Comparison of ENCODE assay signal across 1 fruit fly cellular context in the genomic region with DNA sequence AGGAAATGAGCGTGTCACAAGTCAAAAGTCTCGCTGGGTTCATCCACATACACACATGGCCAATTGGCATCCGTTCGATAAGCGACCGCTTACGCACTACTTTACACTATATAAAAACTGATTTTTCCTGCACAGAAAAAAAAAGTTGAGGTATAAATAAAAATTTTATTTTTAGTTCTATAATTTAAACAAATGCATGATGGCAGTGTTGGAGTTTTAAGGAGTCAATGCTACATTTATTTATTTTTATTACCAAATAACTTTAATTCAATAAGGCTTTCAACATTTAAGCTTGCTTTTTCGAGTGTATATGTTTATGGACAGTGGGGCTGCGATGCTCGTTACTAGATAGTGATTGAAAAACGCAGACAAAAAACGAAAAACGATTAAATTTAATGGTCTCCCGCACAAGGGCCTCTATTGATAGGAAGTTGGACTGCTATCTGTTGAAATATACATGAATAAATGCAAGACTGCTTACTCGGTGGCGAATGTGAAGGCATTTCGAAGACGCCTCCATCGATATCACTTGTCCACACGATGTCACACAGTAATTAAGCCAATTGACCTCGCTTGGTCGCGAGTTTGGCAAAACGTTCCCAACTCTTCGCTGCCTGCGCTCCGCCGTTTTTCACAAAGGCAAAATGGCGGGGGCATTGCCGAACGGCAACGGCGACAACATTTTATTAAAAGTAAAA.
A peak's percentile ranks its signal among the peaks of the same experiment; 100 is the strongest.
TF ChIP-seq lines count a peak whose summit lies in the region.

No protein-coding gene starts in this region.

TF ChIP-seq in whole organism, embryonic, 481 proteins besides CTCF, POLR2A, EP300 and RAD21 (continued from another document and continues in another):
- TF ChIP-seq CG1647 (GFP tag; optimal IDR thresholded peaks at IDR 0.05; lab: Kevin White, UChicago), result no peak
- TF ChIP-seq Dbx (GFP tag; IDR thresholded peaks at IDR 0.05; lab: Robert Waterston, UW), result 0 out of 3 replicates have a peak, but pooled peaks have one; percentile 18
- no peak for TF ChIP-seq CG4854 (GFP tag; optimal IDR thresholded peaks at IDR 0.05; lab: Kevin White, UChicago)
- peak; percentile 63 for TF ChIP-seq zf30C (GFP tag; optimal IDR thresholded peaks at IDR 0.05; lab: Kevin White, UChicago)
- TF ChIP-seq MBD-R2 (GFP tag; IDR thresholded peaks at IDR 0.05; lab: Robert Waterston, UW), result peak; percentile 39; the same call in 1 of the 2 replicates
- peak; percentile 65 for TF ChIP-seq Awh (GFP tag; IDR thresholded peaks at IDR 0.05; lab: Robert Waterston, UW)
- peak; percentile 80 for TF ChIP-seq Sox100B (GFP tag; optimal IDR thresholded peaks at IDR 0.05; lab: Kevin White, UChicago)
- no peak for TF ChIP-seq Nf-YA (GFP tag; IDR thresholded peaks at IDR 0.05; lab: Robert Waterston, UW)
- no peak for TF ChIP-seq CG12236 (GFP tag; optimal IDR thresholded peaks at IDR 0.05; lab: Kevin White, UChicago)
- TF ChIP-seq CG16815 (GFP tag; optimal IDR thresholded peaks at IDR 0.05; lab: Kevin White, UChicago), result peak; percentile 41
- TF ChIP-seq CG10267 (tag; optimal IDR thresholded peaks at IDR 0.05; lab: Kevin White, UChicago), result peak; percentile 83
- TF ChIP-seq pum (GFP tag; optimal IDR thresholded peaks at IDR 0.05; lab: Kevin White, UChicago), result peak; percentile 47
- peak; percentile 65; the same call in 1 of the 2 replicates for TF ChIP-seq CG32767 (GFP tag; IDR thresholded peaks at IDR 0.05; lab: Robert Waterston, UW)
- TF ChIP-seq croc (GFP tag; conservative IDR thresholded peaks at IDR 0.05; lab: Robert Waterston, UW), result peak; percentile 38; the same call in 2 of the 3 replicates
- peak; percentile 86 for TF ChIP-seq CG18262 (tag; optimal IDR thresholded peaks at IDR 0.05; lab: Kevin White, UChicago)
- TF ChIP-seq CG2678 (tag; optimal IDR thresholded peaks at IDR 0.05; lab: Kevin White, UChicago), result peak; percentile 87
- peak; percentile 68; the same call in 1 of the 3 replicates for TF ChIP-seq ase (GFP tag; IDR thresholded peaks at IDR 0.05; lab: Robert Waterston, UW)
- no peak for TF ChIP-seq luna (GFP tag; optimal IDR thresholded peaks at IDR 0.05; lab: Kevin White, UChicago)
- peak; percentile 80 for TF ChIP-seq Ssrp (tag; optimal IDR thresholded peaks at IDR 0.05; lab: Kevin White, UChicago)
- peak; percentile 63 for TF ChIP-seq Dek (tag; optimal IDR thresholded peaks at IDR 0.05; lab: Kevin White, UChicago)
- peak; percentile 48 for TF ChIP-seq tio (GFP tag; optimal IDR thresholded peaks at IDR 0.05; lab: Kevin White, UChicago)
- TF ChIP-seq CG13296 (GFP tag; optimal IDR thresholded peaks at IDR 0.05; lab: Kevin White, UChicago), result peak; percentile 71
- TF ChIP-seq CG6854 (GFP tag; optimal IDR thresholded peaks at IDR 0.05; lab: Kevin White, UChicago), result peak; percentile 30
- peak; percentile 66 for TF ChIP-seq Six4 (GFP tag; optimal IDR thresholded peaks at IDR 0.05; lab: Kevin White, UChicago)
- no peak for TF ChIP-seq Mad (GFP tag; optimal IDR thresholded peaks at IDR 0.05; lab: Kevin White, UChicago)
- TF ChIP-seq knrl (GFP tag; IDR thresholded peaks at IDR 0.05; lab: Robert Waterston, UW; ENCODE audit: partially characterized antibody), result no peak
- peak in 1 of 2 experiments; percentile 84 for TF ChIP-seq Hr51 (GFP tag; optimal IDR thresholded peaks at IDR 0.05; lab: Kevin White, UChicago)
- peak; percentile 51 for TF ChIP-seq CG11723 (GFP tag; optimal IDR thresholded peaks at IDR 0.05; lab: Kevin White, UChicago)
- TF ChIP-seq Chrac-16 (GFP tag; optimal IDR thresholded peaks at IDR 0.05; lab: Kevin White, UChicago), result peak; percentile 47
- TF ChIP-seq chm (GFP tag; IDR thresholded peaks at IDR 0.05; lab: Robert Waterston, UW), result peak; percentile 65; the same call in 1 of the 2 replicates
- TF ChIP-seq en (GFP tag; optimal IDR thresholded peaks at IDR 0.05; lab: Kevin White, UChicago), result peak; percentile 38
- TF ChIP-seq CG14441 (GFP tag; IDR thresholded peaks at IDR 0.05; lab: Robert Waterston, UW), result peak; percentile 76
- peak in 1 of 2 experiments; percentile 74 for TF ChIP-seq Hr78 (GFP tag; optimal IDR thresholded peaks at IDR 0.05; lab: Kevin White, UChicago)
- TF ChIP-seq eve (GFP tag; optimal IDR thresholded peaks at IDR 0.05; lab: Kevin White, UChicago), result peak in 1 of 2 experiments; percentile 88
- no peak for TF ChIP-seq kni (GFP tag; optimal IDR thresholded peaks at IDR 0.05; lab: Kevin White, UChicago)
- no peak for TF ChIP-seq CG13287 (GFP tag; IDR thresholded peaks at IDR 0.05; lab: Robert Waterston, UW; ENCODE audit: partially characterized antibody)
- TF ChIP-seq CG3726 (GFP tag; IDR thresholded peaks at IDR 0.05; lab: Robert Waterston, UW), result no peak; the same call in 2 of the 3 replicates
- peak; percentile 42 for TF ChIP-seq fd102C (GFP tag; optimal IDR thresholded peaks at IDR 0.05; lab: Kevin White, UChicago)
- no peak for TF ChIP-seq toy (GFP tag; IDR thresholded peaks at IDR 0.05; lab: Robert Waterston, UW)
- peak; percentile 74 for TF ChIP-seq nerfin-1 (tag; optimal IDR thresholded peaks at IDR 0.05; lab: Kevin White, UChicago)
- peak; percentile 65 for TF ChIP-seq sqz (GFP tag; optimal IDR thresholded peaks at IDR 0.05; lab: Kevin White, UChicago)
- TF ChIP-seq CG1792 (GFP tag; optimal IDR thresholded peaks at IDR 0.05; lab: Kevin White, UChicago), result peak; percentile 62
- TF ChIP-seq CG10654 (GFP tag; optimal IDR thresholded peaks at IDR 0.05; lab: Kevin White, UChicago), result peak; percentile 63
- TF ChIP-seq corto (GFP tag; optimal IDR thresholded peaks at IDR 0.05; lab: Kevin White, UChicago), result no peak
- TF ChIP-seq maf-S (GFP tag; optimal IDR thresholded peaks at IDR 0.05; lab: Kevin White, UChicago), result peak; percentile 23
- peak; percentile 84 for TF ChIP-seq nmo (GFP tag; optimal IDR thresholded peaks at IDR 0.05; lab: Kevin White, UChicago)
- TF ChIP-seq pho (GFP tag; optimal IDR thresholded peaks at IDR 0.05; lab: Kevin White, UChicago), result no peak
- no peak for TF ChIP-seq HLH4C (GFP tag; IDR thresholded peaks at IDR 0.05; lab: Robert Waterston, UW; ENCODE audit: partially characterized antibody)
- peak; percentile 57; the same call in 1 of the 3 replicates for TF ChIP-seq CG34422 (GFP tag; IDR thresholded peaks at IDR 0.05; lab: Robert Waterston, UW)
- TF ChIP-seq ara (GFP tag; IDR thresholded peaks at IDR 0.05; lab: Robert Waterston, UW), result peak; percentile 68; the same call in 1 of the 2 replicates
- TF ChIP-seq Ets97D (GFP tag; optimal IDR thresholded peaks at IDR 0.05; lab: Kevin White, UChicago), result no peak
- TF ChIP-seq CG2712 (tag; optimal IDR thresholded peaks at IDR 0.05; lab: Kevin White, UChicago), result peak; percentile 88
- no peak for TF ChIP-seq ftz-f1 (GFP tag; optimal IDR thresholded peaks at IDR 0.05; lab: Kevin White, UChicago)
- peak; percentile 60 for TF ChIP-seq CG1602 (GFP tag; optimal IDR thresholded peaks at IDR 0.05; lab: Kevin White, UChicago)
- TF ChIP-seq CG7928 (GFP tag; optimal IDR thresholded peaks at IDR 0.05; lab: Kevin White, UChicago), result no peak
- TF ChIP-seq scrt (GFP tag; optimal IDR thresholded peaks at IDR 0.05; lab: Kevin White, UChicago), result peak; percentile 60
- TF ChIP-seq CG10431 (GFP tag; optimal IDR thresholded peaks at IDR 0.05; lab: Kevin White, UChicago), result peak; percentile 21
- peak; percentile 68 for TF ChIP-seq dysf (GFP tag; IDR thresholded peaks at IDR 0.05; lab: Robert Waterston, UW)
- TF ChIP-seq CG11398 (GFP tag; optimal IDR thresholded peaks at IDR 0.05; lab: Kevin White, UChicago), result no peak
- no peak for TF ChIP-seq Opbp (GFP tag; IDR thresholded peaks at IDR 0.05; lab: Robert Waterston, UW; ENCODE audit: partially characterized antibody)
- peak; percentile 13 for TF ChIP-seq CG13123 (GFP tag; optimal IDR thresholded peaks at IDR 0.05; lab: Kevin White, UChicago)
- TF ChIP-seq CG10979 (tag; optimal IDR thresholded peaks at IDR 0.05; lab: Kevin White, UChicago), result peak; percentile 78
- peak; percentile 87 for TF ChIP-seq dmrt99B (tag; optimal IDR thresholded peaks at IDR 0.05; lab: Kevin White, UChicago)
- peak; percentile 4 for TF ChIP-seq D19B (GFP tag; optimal IDR thresholded peaks at IDR 0.05; lab: Kevin White, UChicago)
- TF ChIP-seq ERR (GFP tag; optimal IDR thresholded peaks at IDR 0.05; lab: Kevin White, UChicago), result no peak
- TF ChIP-seq CG14965 (GFP tag; optimal IDR thresholded peaks at IDR 0.05; lab: Kevin White, UChicago; ENCODE audit: borderline replicate concordance), result no peak
- no peak for TF ChIP-seq zfh2 (GFP tag; optimal IDR thresholded peaks at IDR 0.05; lab: Kevin White, UChicago)
- peak; percentile 53 for TF ChIP-seq CG1529 (GFP tag; optimal IDR thresholded peaks at IDR 0.05; lab: Kevin White, UChicago)
- peak; percentile 55 for TF ChIP-seq CG5180 (GFP tag; optimal IDR thresholded peaks at IDR 0.05; lab: Kevin White, UChicago)
- TF ChIP-seq Elba2 (GFP tag; optimal IDR thresholded peaks at IDR 0.05; lab: Kevin White, UChicago), result no peak
- peak; percentile 89 for TF ChIP-seq CG8924 (tag; optimal IDR thresholded peaks at IDR 0.05; lab: Kevin White, UChicago)
- peak; percentile 41 for TF ChIP-seq CG12071 (GFP tag; optimal IDR thresholded peaks at IDR 0.05; lab: Kevin White, UChicago)
- TF ChIP-seq ato (GFP tag; IDR thresholded peaks at IDR 0.05; lab: Robert Waterston, UW; ENCODE audit: partially characterized antibody), result no peak
- peak; percentile 16 for TF ChIP-seq exex (tag; optimal IDR thresholded peaks at IDR 0.05; lab: Kevin White, UChicago)
- TF ChIP-seq az2 (GFP tag; optimal IDR thresholded peaks at IDR 0.05; lab: Kevin White, UChicago), result peak; percentile 74
- peak; percentile 55 for TF ChIP-seq CG6683 (GFP tag; optimal IDR thresholded peaks at IDR 0.05; lab: Kevin White, UChicago)
- peak; percentile 63 for TF ChIP-seq run (tag; optimal IDR thresholded peaks at IDR 0.05; lab: Kevin White, UChicago)
- no peak for TF ChIP-seq btn (GFP tag; optimal IDR thresholded peaks at IDR 0.05; lab: Kevin White, UChicago)
- TF ChIP-seq CG17568 (GFP tag; optimal IDR thresholded peaks at IDR 0.05; lab: Kevin White, UChicago), result peak; percentile 50
- peak; percentile 72 for TF ChIP-seq CG15601 (tag; optimal IDR thresholded peaks at IDR 0.05; lab: Kevin White, UChicago)
- TF ChIP-seq gsb-n (tag; optimal IDR thresholded peaks at IDR 0.05; lab: Kevin White, UChicago), result peak; percentile 82
- peak; percentile 76 for TF ChIP-seq slbo (GFP tag; IDR thresholded peaks at IDR 0.05; lab: Robert Waterston, UW)
- TF ChIP-seq CG32532 (GFP tag; IDR thresholded peaks at IDR 0.05; lab: Robert Waterston, UW), result peak; percentile 57; the same call in 1 of the 2 replicates
- no peak for TF ChIP-seq pzg (GFP tag; optimal IDR thresholded peaks at IDR 0.05; lab: Kevin White, UChicago)
- TF ChIP-seq Rfx (GFP tag; IDR thresholded peaks at IDR 0.05; lab: Robert Waterston, UW), result peak; percentile 75
- TF ChIP-seq h (optimal IDR thresholded peaks at IDR 0.05; lab: Kevin White, UChicago), result no peak
- peak; percentile 75 for TF ChIP-seq Fer3 (tag; optimal IDR thresholded peaks at IDR 0.05; lab: Kevin White, UChicago)
- TF ChIP-seq shn (GFP tag; optimal IDR thresholded peaks at IDR 0.05; lab: Kevin White, UChicago), result no peak
- no peak for TF ChIP-seq CG34376 (GFP tag; optimal IDR thresholded peaks at IDR 0.05; lab: Kevin White, UChicago)
- TF ChIP-seq pan (optimal IDR thresholded peaks at IDR 0.05; lab: Kevin White, UChicago), result no peak
- peak in 1 of 2 experiments; percentile 84 for TF ChIP-seq pan (GFP tag; optimal IDR thresholded peaks at IDR 0.05 in 1 of 2, IDR thresholded peaks at IDR 0.05 in 1 of 2)
- peak; percentile 88 for TF ChIP-seq CG17829 (tag; optimal IDR thresholded peaks at IDR 0.05; lab: Kevin White, UChicago)
- 0 out of 3 replicates have a peak, but pooled peaks have one; percentile 35 for TF ChIP-seq H15 (GFP tag; IDR thresholded peaks at IDR 0.05; lab: Robert Waterston, UW)
- no peak for TF ChIP-seq cas (GFP tag; IDR thresholded peaks at IDR 0.05; lab: Robert Waterston, UW)
- TF ChIP-seq Abd-B (GFP tag; optimal IDR thresholded peaks at IDR 0.05; lab: Kevin White, UChicago), result peak; percentile 87
- TF ChIP-seq odd (GFP tag; optimal IDR thresholded peaks at IDR 0.05; lab: Kevin White, UChicago), result peak; percentile 58
- peak; percentile 89 for TF ChIP-seq CG11504 (tag; optimal IDR thresholded peaks at IDR 0.05; lab: Kevin White, UChicago)
- TF ChIP-seq Doc3 (GFP tag; IDR thresholded peaks at IDR 0.05; lab: Robert Waterston, UW; ENCODE audit: partially characterized antibody), result no peak
- TF ChIP-seq Gug (GFP tag; IDR thresholded peaks at IDR 0.05; lab: Robert Waterston, UW), result peak; percentile 43; the same call in 2 of the 4 replicates
- TF ChIP-seq YL-1 (GFP tag; optimal IDR thresholded peaks at IDR 0.05; lab: Kevin White, UChicago), result no peak
- peak; percentile 55 for TF ChIP-seq nom (GFP tag; optimal IDR thresholded peaks at IDR 0.05; lab: Kevin White, UChicago)
- TF ChIP-seq Dad (GFP tag; optimal IDR thresholded peaks at IDR 0.05; lab: Kevin White, UChicago), result no peak
- TF ChIP-seq Oli (tag; optimal IDR thresholded peaks at IDR 0.05; lab: Kevin White, UChicago), result peak; percentile 81
- TF ChIP-seq Hmr (GFP tag; optimal IDR thresholded peaks at IDR 0.05; lab: Kevin White, UChicago), result peak; percentile 62
- no peak for TF ChIP-seq CG16813 (GFP tag; IDR thresholded peaks at IDR 0.05; lab: Robert Waterston, UW; ENCODE audit: partially characterized antibody)
- no peak for TF ChIP-seq CG33213 (GFP tag; optimal IDR thresholded peaks at IDR 0.05; lab: Kevin White, UChicago)
- TF ChIP-seq esg (GFP tag; conservative IDR thresholded peaks at IDR 0.05; lab: Robert Waterston, UW), result peak; percentile 66
- peak; percentile 32 for TF ChIP-seq ewg (GFP tag; optimal IDR thresholded peaks at IDR 0.05; lab: Kevin White, UChicago)
- TF ChIP-seq crol (GFP tag; IDR thresholded peaks at IDR 0.05; lab: Robert Waterston, UW), result no peak
- TF ChIP-seq Drgx (GFP tag; IDR thresholded peaks at IDR 0.05; lab: Robert Waterston, UW), result peak; percentile 83
- 0 out of 2 replicates have a peak, but pooled peaks have one; percentile 49 for TF ChIP-seq peb (GFP tag; IDR thresholded peaks at IDR 0.05; lab: Robert Waterston, UW)
- TF ChIP-seq kah (GFP tag; optimal IDR thresholded peaks at IDR 0.05; lab: Kevin White, UChicago), result peak; percentile 53
- peak; percentile 65 for TF ChIP-seq CG15011 (GFP tag; optimal IDR thresholded peaks at IDR 0.05; lab: Kevin White, UChicago)
- TF ChIP-seq Pdp1 (GFP tag; optimal IDR thresholded peaks at IDR 0.05; lab: Kevin White, UChicago), result peak; percentile 49 to 65
- TF ChIP-seq CG9727 (GFP tag; optimal IDR thresholded peaks at IDR 0.05; lab: Kevin White, UChicago), result peak; percentile 81
- peak; percentile 68 for TF ChIP-seq fd3F (GFP tag; optimal IDR thresholded peaks at IDR 0.05; lab: Kevin White, UChicago)
- TF ChIP-seq CG11456 (GFP tag; IDR thresholded peaks at IDR 0.05; lab: Robert Waterston, UW), result 0 out of 3 replicates have a peak, but pooled peaks have one; percentile 18
- no peak for TF ChIP-seq CG8765 (GFP tag; IDR thresholded peaks at IDR 0.05; lab: Robert Waterston, UW)
- TF ChIP-seq CG8944 (GFP tag; optimal IDR thresholded peaks at IDR 0.05; lab: Kevin White, UChicago), result no peak
- no peak for TF ChIP-seq insv (GFP tag; optimal IDR thresholded peaks at IDR 0.05; lab: Kevin White, UChicago)
